Worm (Caenorhabditis elegans): ENCODE data around the gene EGAP2.1.
"Not testable (repeated sequence)": the region's sequence is repeated elsewhere in the genome, so short reads cannot be mapped to it uniquely, and the experiment has no call there.

ce11 chrII:5200205-5200604 lies 31.0 kb upstream of the EGAP2.1 start:
- not testable (repeated sequence) for TF ChIP-seq F55B11.4 (tag; optimal IDR thresholded peaks at IDR 0.05; ENCODE audit: borderline replicate concordance, insufficient read depth); F33H1.4 (GFP tag; IDR thresholded peaks at IDR 0.05); ama-1 (optimal IDR thresholded peaks at IDR 0.05); ama-1 (GFP tag; optimal IDR thresholded peaks at IDR 0.05); unc-62 (GFP tag; optimal IDR thresholded peaks at IDR 0.05); zim-3 (tag; optimal IDR thresholded peaks at IDR 0.05)
- TF ChIP-seq hmg-1.2 (GFP tag; IDR thresholded peaks at IDR 0.05): peak; percentile 68
